Fruit fly (Drosophila melanogaster) whole organism, embryonic: ENCODE results near the gene Dh31.

Experiments used
- ATbp ChIP-seq: fragments of 200-800 bp; sonication (Bioruptor generic); optimal IDR thresholded peaks from 2 replicates; lab custom pipeline; 2017; ENCODE audit warnings: missing biosample characterization, mild to moderate bottlenecking, missing genetic modification characterization, missing genetic modification reagents
- Bteb2 ChIP-seq: fragments of 200-800 bp; sonication (Bioruptor generic); optimal IDR thresholded peaks from 2 replicates; lab custom pipeline; 2016; ENCODE audit warnings: missing biosample characterization, missing genetic modification characterization
- CG10267 ChIP-seq: fragments of 200-800 bp; sonication (Bioruptor generic); optimal IDR thresholded peaks from 2 replicates; lab custom pipeline; 2018; ENCODE audit warnings: missing biosample characterization, mild to moderate bottlenecking, missing genetic modification characterization, moderate library complexity
- CG10462 ChIP-seq: fragments of 200-800 bp; sonication (Bioruptor generic); optimal IDR thresholded peaks from 2 replicates; lab custom pipeline; 2016; ENCODE audit warnings: missing biosample characterization, missing genetic modification characterization
- CG10543 ChIP-seq: fragments of 200-800 bp; sonication (Bioruptor generic); optimal IDR thresholded peaks from 3 replicates; lab custom pipeline; 2017; ENCODE audit warnings: missing biosample characterization, mild to moderate bottlenecking, missing genetic modification characterization, moderate library complexity
- CG11093 ChIP-seq: fragments of 200-800 bp; sonication (Bioruptor generic); IDR thresholded peaks from 3 replicates; pipeline ENCODE4 v1.3.6; 2022; ENCODE audit warnings: missing biosample characterization, missing genetic modification characterization
- CG11398 ChIP-seq: fragments of 200-800 bp; sonication (Bioruptor generic); optimal IDR thresholded peaks from 2 replicates; lab custom pipeline; 2016; ENCODE audit warnings: missing biosample characterization, missing genetic modification characterization
- CG11723 ChIP-seq: fragments of 200-800 bp; sonication (Bioruptor generic); optimal IDR thresholded peaks from 2 replicates; lab custom pipeline; 2017; ENCODE audit warnings: missing biosample characterization, mild to moderate bottlenecking, missing genetic modification characterization
- CG12659 ChIP-seq: fragments of 200-800 bp; sonication (Bioruptor generic); optimal IDR thresholded peaks from 3 replicates; lab custom pipeline; 2017; ENCODE audit warnings: mild to moderate bottlenecking, missing biosample characterization, missing genetic modification reagents, missing genetic modification characterization
- CG14710 ChIP-seq: fragments of 200-800 bp; sonication (Bioruptor generic); optimal IDR thresholded peaks from 3 replicates; lab custom pipeline; 2019; ENCODE audit warnings: missing biosample characterization, mild to moderate bottlenecking, missing genetic modification characterization, moderate library complexity
- CG1647 ChIP-seq: fragments of 200-800 bp; sonication (Bioruptor generic); optimal IDR thresholded peaks from 3 replicates; lab custom pipeline; 2016; ENCODE audit warnings: missing biosample characterization, missing genetic modification characterization
- CG16779 ChIP-seq: fragments of 200-800 bp; sonication (Bioruptor generic); IDR thresholded peaks from 2 replicates; pipeline ENCODE4 v1.3.6; 2022; ENCODE audit warnings: missing biosample characterization, missing genetic modification characterization
- CG16813 ChIP-seq: fragments of 200-800 bp; sonication (Bioruptor generic); IDR thresholded peaks from 3 replicates; pipeline ENCODE4 v1.3.6; 2022; ENCODE audit warnings: missing biosample characterization, missing genetic modification characterization; ENCODE audit not compliant: partially characterized antibody
- CG2889 ChIP-seq: fragments of 200-800 bp; sonication (Bioruptor generic); IDR thresholded peaks from 3 replicates; pipeline ENCODE4 v1.3.6; 2022; ENCODE audit warnings: missing biosample characterization, missing genetic modification characterization
- CG31365 ChIP-seq: fragments of 200-800 bp; sonication (Bioruptor generic); optimal IDR thresholded peaks from 2 replicates; lab custom pipeline; 2018; ENCODE audit warnings: missing biosample characterization, mild to moderate bottlenecking, missing genetic modification characterization
- CG34376 ChIP-seq: fragments of 200-800 bp; sonication (Bioruptor generic); optimal IDR thresholded peaks from 2 replicates; lab custom pipeline; 2018; ENCODE audit warnings: missing biosample characterization, mild to moderate bottlenecking, missing genetic modification characterization
- CG4854 ChIP-seq: fragments of 200-800 bp; sonication (Bioruptor generic); optimal IDR thresholded peaks from 2 replicates; lab custom pipeline; 2016; ENCODE audit warnings: missing biosample characterization, missing genetic modification characterization, inconsistent platforms
- CG6791 ChIP-seq: fragments of 200-800 bp; sonication (Bioruptor generic); IDR thresholded peaks from 3 replicates; pipeline ENCODE4 v1.3.6; 2022; ENCODE audit warnings: missing biosample characterization, missing genetic modification characterization; ENCODE audit not compliant: partially characterized antibody
- CG6854 ChIP-seq: fragments of 200-800 bp; sonication (Bioruptor generic); optimal IDR thresholded peaks from 3 replicates; lab custom pipeline; 2017; ENCODE audit warnings: missing biosample characterization, mild to moderate bottlenecking, missing genetic modification characterization
- CG7271 ChIP-seq: fragments of 200-800 bp; sonication (Bioruptor generic); optimal IDR thresholded peaks from 2 replicates; lab custom pipeline; 2018; ENCODE audit warnings: missing biosample characterization, mild to moderate bottlenecking, missing genetic modification characterization, moderate library complexity
- CG9817 ChIP-seq: fragments of 200-800 bp; sonication (Bioruptor generic); optimal IDR thresholded peaks from 2 replicates; lab custom pipeline; 2018; ENCODE audit warnings: missing biosample characterization, mild to moderate bottlenecking, missing genetic modification characterization, moderate library complexity
- D19A ChIP-seq: fragments of 200-800 bp; optimal IDR thresholded peaks from 3 replicates; lab custom pipeline; 2019; ENCODE audit warnings: missing biosample characterization, mild to moderate bottlenecking, missing genetic modification characterization, moderate library complexity
- Dbx ChIP-seq: fragments of 200-800 bp; sonication (Bioruptor generic); IDR thresholded peaks from 3 replicates; pipeline ENCODE4 v1.3.6; 2022; ENCODE audit warnings: missing biosample characterization, missing genetic modification characterization
- HmgZ ChIP-seq: fragments of 200-800 bp; sonication (Bioruptor generic); optimal IDR thresholded peaks from 2 replicates; lab custom pipeline; 2018; ENCODE audit warnings: missing biosample characterization, mild to moderate bottlenecking, missing genetic modification characterization
- Lpt ChIP-seq: fragments of >200 bp; optimal IDR thresholded peaks from 2 replicates; lab custom pipeline; 2018; ENCODE audit warnings: missing biosample characterization, missing genetic modification characterization
- MESR4 ChIP-seq: fragments of 200-800 bp; sonication (Bioruptor generic); optimal IDR thresholded peaks from 2 replicates; lab custom pipeline; 2018; ENCODE audit warnings: missing biosample characterization, mild to moderate bottlenecking, missing genetic modification characterization, moderate library complexity
- Max ChIP-seq: fragments of 200-800 bp; sonication (Bioruptor generic); optimal IDR thresholded peaks from 2 replicates; lab custom pipeline; 2016; ENCODE audit warnings: missing biosample characterization, mild to moderate bottlenecking, missing genetic modification characterization
- Scr ChIP-seq: fragments of 200-800 bp; sonication (Bioruptor generic); IDR thresholded peaks from 2 replicates; pipeline ENCODE4 v1.3.6; 2022; ENCODE audit warnings: missing biosample characterization, missing genetic modification characterization; ENCODE audit not compliant: partially characterized antibody
- Vsx1 ChIP-seq: fragments of 200-800 bp; sonication (Bioruptor generic); optimal IDR thresholded peaks from 2 replicates; lab custom pipeline; 2017; ENCODE audit warnings: missing biosample characterization, mild to moderate bottlenecking, missing genetic modification characterization, missing genetic modification reagents
- abd-A ChIP-seq: fragments of 200-800 bp; sonication (Bioruptor generic); optimal IDR thresholded peaks from 3 replicates; lab custom pipeline; 2019; ENCODE audit warnings: missing biosample characterization, mild to moderate bottlenecking, missing genetic modification characterization, moderate library complexity
- ac ChIP-seq: fragments of 200-800 bp; sonication (Bioruptor generic); optimal IDR thresholded peaks from 3 replicates; lab custom pipeline; 2017; ENCODE audit warnings: missing biosample characterization, mild to moderate bottlenecking, missing genetic modification characterization
- ap ChIP-seq: fragments of 200-800 bp; sonication (Bioruptor generic); IDR thresholded peaks from 2 replicates; pipeline ENCODE4 v1.3.6; 2022; ENCODE audit warnings: missing biosample characterization, missing genetic modification characterization
- ash1 ChIP-seq: fragments of 200-800 bp; sonication (Bioruptor generic); optimal IDR thresholded peaks from 2 replicates; lab custom pipeline; 2018; ENCODE audit warnings: missing biosample characterization, mild to moderate bottlenecking, missing genetic modification characterization
- ato ChIP-seq: fragments of 200-800 bp; sonication (Bioruptor generic); IDR thresholded peaks from 2 replicates; pipeline ENCODE4 v1.3.6; 2022; ENCODE audit warnings: missing biosample characterization, missing genetic modification characterization; ENCODE audit not compliant: partially characterized antibody
- btn ChIP-seq: fragments of 200-800 bp; sonication (Bioruptor generic); optimal IDR thresholded peaks from 2 replicates; lab custom pipeline; 2016; ENCODE audit warnings: missing biosample characterization, missing genetic modification characterization
- crol ChIP-seq: fragments of 200-800 bp; sonication (Bioruptor generic); IDR thresholded peaks from 2 replicates; pipeline ENCODE4 v1.3.6; 2022; ENCODE audit warnings: missing biosample characterization, missing genetic modification characterization
- crp ChIP-seq, 2 experiments: fragments of 200-800 bp; sonication (Bioruptor generic); optimal IDR thresholded peaks; 2 replicates in 1 of 2; 3 replicates in 1 of 2; lab custom pipeline; 2017; ENCODE audit warnings: missing biosample characterization in 2 of 2, missing genetic modification characterization in 2 of 2, mild to moderate bottlenecking in 1 of 2, moderate library complexity in 1 of 2
- dmrt99B ChIP-seq: fragments of 200-800 bp; sonication (Bioruptor generic); optimal IDR thresholded peaks from 2 replicates; lab custom pipeline; 2018; ENCODE audit warnings: missing biosample characterization, mild to moderate bottlenecking, missing genetic modification characterization, moderate library complexity
- fd64A ChIP-seq: fragments of 200-800 bp; sonication (Bioruptor generic); optimal IDR thresholded peaks from 3 replicates; lab custom pipeline; 2018; ENCODE audit warnings: missing biosample characterization, mild to moderate bottlenecking, missing genetic modification characterization
- fru ChIP-seq: fragments of >200 bp; optimal IDR thresholded peaks from 2 replicates; lab custom pipeline; 2017
- gce ChIP-seq: fragments of 200-800 bp; sonication (Bioruptor generic); IDR thresholded peaks from 3 replicates; pipeline ENCODE4 v1.3.6; 2022; ENCODE audit warnings: missing biosample characterization, missing genetic modification characterization
- h ChIP-seq: fragments of >200 bp; optimal IDR thresholded peaks from 2 replicates; lab custom pipeline; 2017
- her ChIP-seq: fragments of 200-800 bp; sonication (Bioruptor generic); optimal IDR thresholded peaks from 2 replicates; lab custom pipeline; 2016; ENCODE audit warnings: missing biosample characterization, missing genetic modification characterization
- kah ChIP-seq: fragments of 200-800 bp; sonication (Bioruptor generic); optimal IDR thresholded peaks from 2 replicates; lab custom pipeline; 2018; ENCODE audit warnings: missing biosample characterization, mild to moderate bottlenecking, missing genetic modification characterization
- salm ChIP-seq: fragments of 200-800 bp; sonication (Bioruptor generic); optimal IDR thresholded peaks from 2 replicates; lab custom pipeline; 2018; ENCODE audit warnings: missing biosample characterization, mild to moderate bottlenecking, missing genetic modification characterization
- sc ChIP-seq, 3 experiments: fragments of >200 bp in 2 of 3; fragments of 200-800 bp in 1 of 3; sonication (Bioruptor generic) in 1 of 3; optimal IDR thresholded peaks; 2 replicates in 2 of 3; 3 replicates in 1 of 3; lab custom pipeline; 2017; ENCODE audit warnings: mild to moderate bottlenecking in 1 of 3, missing biosample characterization in 1 of 3, missing genetic modification characterization in 1 of 3, missing genetic modification reagents in 1 of 3
- scrt ChIP-seq: fragments of 200-800 bp; sonication (Bioruptor generic); optimal IDR thresholded peaks from 2 replicates; lab custom pipeline; 2018; ENCODE audit warnings: missing biosample characterization, mild to moderate bottlenecking, missing genetic modification characterization, moderate library complexity
- stc ChIP-seq: fragments of 200-800 bp; sonication (Bioruptor generic); IDR thresholded peaks from 2 replicates; pipeline ENCODE4 v1.3.6; 2022; ENCODE audit warnings: missing biosample characterization, missing genetic modification characterization
- trh ChIP-seq: fragments of 200-800 bp; sonication (Bioruptor generic); optimal IDR thresholded peaks from 2 replicates; lab custom pipeline; 2016; ENCODE audit warnings: missing biosample characterization, missing genetic modification characterization
- yki ChIP-seq: fragments of >200 bp; optimal IDR thresholded peaks from 3 replicates; lab custom pipeline; 2018
- zfh1 ChIP-seq: fragments of 200-800 bp; sonication (Bioruptor generic); IDR thresholded peaks from 3 replicates; pipeline ENCODE4 v1.3.6; 2022; ENCODE audit warnings: missing biosample characterization, missing genetic modification characterization

The Dh31 gene

DNA sequence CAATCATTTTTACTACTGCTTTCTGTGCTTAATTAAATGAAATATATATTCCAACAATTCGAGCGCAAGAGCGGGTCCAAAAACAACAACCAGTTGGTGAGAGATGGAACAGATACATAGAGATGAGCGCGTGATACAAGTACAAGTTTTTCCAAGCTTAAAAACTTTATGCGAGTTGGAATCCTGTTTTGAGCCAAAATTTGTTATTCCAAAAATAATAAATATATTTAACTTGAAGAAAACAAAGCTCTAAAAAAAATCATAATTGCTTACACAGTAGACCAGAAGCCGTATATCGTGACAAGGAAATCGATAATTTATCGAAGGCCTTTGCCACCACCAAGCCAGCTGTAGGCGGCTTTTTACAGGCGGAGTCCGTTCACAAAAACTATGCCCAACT lies 8.1 kb upstream of the Dh31 start, which contains the start of the genes CG13097 and PIG-U (continued):
- TF ChIP-seq CG34376 (GFP tag; lab: Kevin White, UChicago) (peak; percentile 83), kah (GFP tag; lab: Kevin White, UChicago) (peak; percentile 59), trh (peak; percentile 62), stc (GFP tag; lab: Robert Waterston, UW) (peak; percentile 55), ash1 (GFP tag; lab: Kevin White, UChicago) (no peak), salm (tag; lab: Kevin White, UChicago) (peak; percentile 34), sc (optimal IDR thresholded peaks at IDR 0.05; lab: Kevin White, UChicago) (no peak), sc (GFP tag; optimal IDR thresholded peaks at IDR 0.05; lab: Kevin White, UChicago) (no peak), CG2889 (GFP tag; lab: Robert Waterston, UW) (0 out of 3 replicates have a peak, but pooled peaks have one; percentile 45), yki (lab: Kevin White, UChicago) (no peak), Bteb2 (GFP tag; lab: Kevin White, UChicago) (peak; percentile 65), CG11723 (GFP tag; lab: Kevin White, UChicago) (no peak), zfh1 (peak; percentile 84), Scr (GFP tag; lab: Robert Waterston, UW) (peak; percentile 96), scrt (GFP tag; lab: Kevin White, UChicago) (peak; percentile 66), CG14710 (tag; lab: Kevin White, UChicago) (peak; percentile 89), CG16779 (no peak), CG31365 (tag; lab: Kevin White, UChicago) (no peak), btn (GFP tag; lab: Kevin White, UChicago) (peak; percentile 14), CG6791 (peak; percentile 86), Max (GFP tag; lab: Kevin White, UChicago) (peak; percentile 90), CG9817 (peak; percentile 84), CG16813 (GFP tag; lab: Robert Waterston, UW) (peak; percentile 94), HmgZ (tag; lab: Kevin White, UChicago) (peak; percentile 87), her (GFP tag; lab: Kevin White, UChicago) (no peak), D19A (tag; lab: Kevin White, UChicago) (no peak), CG11093 (no peak), ato (GFP tag; lab: Robert Waterston, UW) (no peak), CG7271 (peak; percentile 33), abd-A (tag; lab: Kevin White, UChicago) (no peak), ac (GFP tag; lab: Kevin White, UChicago) (peak; percentile 1), CG1647 (GFP tag; lab: Kevin White, UChicago) (peak; percentile 84), CG10462 (GFP tag; lab: Kevin White, UChicago) (peak; percentile 67), MESR4 (GFP tag; lab: Kevin White, UChicago) (peak; percentile 3), gce (GFP tag; lab: Robert Waterston, UW) (no peak), CG10543 (GFP tag; lab: Kevin White, UChicago) (peak; percentile 70), h (lab: Kevin White, UChicago) (no peak), Lpt (GFP tag; lab: Kevin White, UChicago) (no peak), CG6854 (GFP tag; lab: Kevin White, UChicago) (no peak), crol (GFP tag; lab: Robert Waterston, UW) (no peak), crp (GFP tag; optimal IDR thresholded peaks at IDR 0.05; lab: Kevin White, UChicago) (peak; percentile 22 to 88), fru (lab: Kevin White, UChicago) (no peak), ap (GFP tag; lab: Robert Waterston, UW) (0 out of 2 replicates have a peak, but pooled peaks have one; percentile 12), ATbp (GFP tag; lab: Kevin White, UChicago) (no peak), Vsx1 (peak; percentile 69), CG4854 (GFP tag; lab: Kevin White, UChicago) (peak; percentile 81), CG10267 (peak; percentile 84), dmrt99B (no peak), fd64A (GFP tag; lab: Kevin White, UChicago) (peak; percentile 31), CG11398 (GFP tag; lab: Kevin White, UChicago) (no peak), CG12659 (peak; percentile 79), Dbx (GFP tag; lab: Robert Waterston, UW) (peak; percentile 87)
